Worm (Caenorhabditis elegans): Measurements from ENCODE around the gene F14D7.2.

Gene F14D7.2

ce11 chrV:14270729-14271128 is 22.8 kb downstream of the F14D7.2 start, which contains the start of gene F40G12.5:
TSS of gene F40G12.5 (minus strand) at chrV:14270829.
- TF ChIP-seq isw-1 (GFP tag; IDR thresholded peaks at IDR 0.05), result no peak
- no peak for TF ChIP-seq lin-15B (tag; optimal IDR thresholded peaks at IDR 0.05)
- no peak for TF ChIP-seq ceh-90 (tag; optimal IDR thresholded peaks at IDR 0.05)
- no peak for TF ChIP-seq pag-3 (tag; optimal IDR thresholded peaks at IDR 0.05; ENCODE audit: borderline replicate concordance, insufficient read depth)
- no peak for TF ChIP-seq ceh-88 (GFP tag; IDR thresholded peaks at IDR 0.05)
- TF ChIP-seq elt-3 (tag; optimal IDR thresholded peaks at IDR 0.05), result no peak
- no peak for TF ChIP-seq pqm-1 (tag; optimal IDR thresholded peaks at IDR 0.05)
- TF ChIP-seq lin-13 (GFP tag; optimal IDR thresholded peaks at IDR 0.05), result no peak
- no peak for TF ChIP-seq unc-98 (GFP tag; IDR thresholded peaks at IDR 0.05)
- no peak for TF ChIP-seq snu-23 (GFP tag; optimal IDR thresholded peaks at IDR 0.05)
- TF ChIP-seq swsn-7 (tag; optimal IDR thresholded peaks at IDR 0.05), result no peak

- TF ChIP-seq lir-3 (tag; optimal IDR thresholded peaks at IDR 0.05; ENCODE audit: poor library complexity), result no peak
- TF ChIP-seq sup-37 (GFP tag; optimal IDR thresholded peaks at IDR 0.05), result no peak
- no peak for TF ChIP-seq nhr-84 (tag; optimal IDR thresholded peaks at IDR 0.05)
- TF ChIP-seq ceh-90 (tag; optimal IDR thresholded peaks at IDR 0.05), result no peak
- TF ChIP-seq pqm-1 (tag; optimal IDR thresholded peaks at IDR 0.05), result no peak
- TF ChIP-seq mep-1 (tag; optimal IDR thresholded peaks at IDR 0.05), result no peak
- TF ChIP-seq nhr-47 (tag; optimal IDR thresholded peaks at IDR 0.05), result no peak
Observed at ce11 chrV:14268616-14269015, 24.9 kb downstream of the F14D7.2 start, which contains the start of gene F40G12.4. TSS of gene F40G12.4 (minus strand) at chrV:14268716.

DNA sequence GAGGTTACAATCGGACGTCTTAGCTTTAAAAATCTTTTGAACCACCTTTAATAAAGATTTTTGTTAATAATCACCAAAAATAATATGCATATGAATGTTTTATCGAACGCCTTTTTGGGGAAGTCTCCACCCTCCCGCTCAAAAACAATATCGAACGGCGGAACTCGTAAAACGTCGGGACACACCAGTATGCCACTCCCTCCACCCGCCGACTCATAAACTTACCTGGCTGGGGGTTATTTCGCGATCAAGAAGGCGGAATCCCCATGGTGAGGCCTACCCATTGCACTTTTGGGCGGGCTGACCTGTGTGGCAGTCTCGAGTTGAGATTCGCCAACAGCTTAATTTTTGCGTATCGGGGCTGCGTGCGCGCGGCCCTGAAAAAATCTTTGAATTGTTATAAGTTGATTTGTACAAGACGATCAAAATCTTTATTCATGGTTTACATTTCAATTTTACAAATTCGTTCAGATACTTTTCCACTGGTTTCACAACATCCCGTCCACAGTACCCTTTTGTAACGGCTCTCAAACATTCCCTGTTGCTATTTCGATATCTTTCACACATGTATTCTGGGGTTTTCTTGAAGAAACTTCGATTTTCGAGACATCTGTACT is 26.1 kb downstream of the F14D7.2 start:
- TF ChIP-seq nhr-20 (tag; optimal IDR thresholded peaks at IDR 0.05) (no peak), Y116A8C.19 (tag; optimal IDR thresholded peaks at IDR 0.05; ENCODE audit: borderline replicate concordance) (no peak), lin-13 (GFP tag; optimal IDR thresholded peaks at IDR 0.05) (no peak), vab-15 (tag; optimal IDR thresholded peaks at IDR 0.05) (no peak), unc-86 (tag; optimal IDR thresholded peaks at IDR 0.05) (no peak), nhr-11 (tag; optimal IDR thresholded peaks at IDR 0.05) (no peak), isw-1 (GFP tag; IDR thresholded peaks at IDR 0.05) (no peak), C04F5.9 (tag; optimal IDR thresholded peaks at IDR 0.05) (no peak), nhr-77 (tag; optimal IDR thresholded peaks at IDR 0.05) (no peak)

DNA sequence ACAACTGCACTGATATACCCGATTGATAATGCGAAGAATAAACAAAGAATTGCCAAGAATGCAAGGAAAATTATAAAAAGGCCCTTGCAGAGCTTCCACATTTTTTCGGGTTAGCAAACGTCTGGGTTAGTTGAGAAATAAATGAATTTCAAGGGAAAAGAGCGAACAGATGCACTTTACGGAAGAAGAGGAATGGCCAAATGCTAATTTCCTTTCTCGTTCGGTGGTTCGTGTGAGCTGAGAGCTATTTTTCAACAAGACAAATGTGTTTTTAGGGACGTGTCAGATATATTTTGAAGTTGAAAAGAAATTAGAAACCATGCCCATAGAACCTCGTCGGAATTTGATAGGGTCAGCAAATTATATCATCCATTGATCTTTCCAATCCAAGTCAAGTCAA is 32.7 kb downstream of the F14D7.2 start, which contains the start of gene F40G12.2:
Gene F40G12.2, minus strand, starts transcription at position 101 of the 400 bp plus-strand sequence.
- no peak for TF ChIP-seq nhr-237 (tag; optimal IDR thresholded peaks at IDR 0.05)
- no peak for TF ChIP-seq lin-35 (GFP tag; optimal IDR thresholded peaks at IDR 0.05)
- TF ChIP-seq egl-27 (tag; optimal IDR thresholded peaks at IDR 0.05), result no peak
- TF ChIP-seq sox-4 (tag; optimal IDR thresholded peaks at IDR 0.05), result no peak
- no peak for TF ChIP-seq nhr-28 (tag; optimal IDR thresholded peaks at IDR 0.05)
- TF ChIP-seq unc-98 (GFP tag; IDR thresholded peaks at IDR 0.05), result no peak
- TF ChIP-seq unc-62 (GFP tag; optimal IDR thresholded peaks at IDR 0.05), result no peak
- TF ChIP-seq C04F5.9 (tag; optimal IDR thresholded peaks at IDR 0.05), result no peak
- no peak for TF ChIP-seq nhr-20 (tag; optimal IDR thresholded peaks at IDR 0.05)
- no peak for TF ChIP-seq nhr-71 (tag; optimal IDR thresholded peaks at IDR 0.05)
- no peak for TF ChIP-seq C16A3.4 (tag; optimal IDR thresholded peaks at IDR 0.05)
- no peak for TF ChIP-seq elt-3 (tag; optimal IDR thresholded peaks at IDR 0.05)
- TF ChIP-seq elt-2 (tag; optimal IDR thresholded peaks at IDR 0.05), result no peak
- no peak for TF ChIP-seq efl-3 (GFP tag; optimal IDR thresholded peaks at IDR 0.05)
- TF ChIP-seq grh-1 (GFP tag; IDR thresholded peaks at IDR 0.05), result no peak
- no peak for TF ChIP-seq lin-13 (GFP tag; optimal IDR thresholded peaks at IDR 0.05)

DNA sequence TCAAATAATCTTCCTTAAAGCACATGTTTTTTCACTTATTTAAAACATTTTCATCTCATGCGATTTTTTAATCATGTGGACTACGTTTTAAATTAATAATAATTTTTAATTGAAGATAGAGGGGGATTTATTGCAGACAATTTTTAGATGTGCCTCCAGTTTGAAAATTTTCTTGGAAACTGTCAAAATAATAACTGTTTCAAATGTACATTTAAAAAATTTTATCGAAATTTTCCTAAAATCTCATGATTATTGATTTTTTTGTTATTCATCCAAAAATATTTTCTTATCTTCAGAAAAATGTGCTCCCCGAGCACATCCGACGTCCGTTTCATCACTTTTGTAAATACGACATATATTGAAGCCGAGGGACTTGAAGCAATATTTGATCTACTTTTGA is 36.7 kb downstream of the F14D7.2 start, which contains the start of gene sre-8:
Gene sre-8, plus strand, starts transcription at position 301 of the 400 bp plus-strand sequence.
- TF ChIP-seq lir-3 (tag; optimal IDR thresholded peaks at IDR 0.05; ENCODE audit: poor library complexity) (no peak), pqm-1 (tag; optimal IDR thresholded peaks at IDR 0.05) (no peak), Y116A8C.19 (tag; optimal IDR thresholded peaks at IDR 0.05; ENCODE audit: borderline replicate concordance) (no peak), lin-15B (tag; optimal IDR thresholded peaks at IDR 0.05) (no peak), lin-14 (GFP tag; optimal IDR thresholded peaks at IDR 0.05) (no peak), ceh-88 (GFP tag; IDR thresholded peaks at IDR 0.05) (no peak), ama-1 (optimal IDR thresholded peaks at IDR 0.05) (no peak)

All from whole organism, L1 larva.